Comparison of ENCODE assay signal across 2 fruit fly cellular contexts in genomic region chrX:7944772-7945722, dm6.
TF ChIP-seq lines count a peak whose summit lies in the region.

No protein-coding gene starts in this region.

TF ChIP-seq in whole organism, embryonic, 481 proteins besides CTCF, POLR2A, EP300 and RAD21 (continued from another document and continues in another):
- TF ChIP-seq kni (GFP tag; optimal IDR thresholded peaks at IDR 0.05; lab: Kevin White, UChicago) (peak; percentile 42), CG12219 (GFP tag; optimal IDR thresholded peaks at IDR 0.05; lab: Kevin White, UChicago) (no peak), D19B (GFP tag; optimal IDR thresholded peaks at IDR 0.05; lab: Kevin White, UChicago) (peak; percentile 51), sr (GFP tag; IDR thresholded peaks at IDR 0.05; lab: Robert Waterston, UW) (no peak), cg (GFP tag; optimal IDR thresholded peaks at IDR 0.05; lab: Kevin White, UChicago) (peak; percentile 92), CG17385 (GFP tag; optimal IDR thresholded peaks at IDR 0.05; lab: Kevin White, UChicago) (no peak), CG10979 (tag; optimal IDR thresholded peaks at IDR 0.05; lab: Kevin White, UChicago) (peak; percentile 40), Hey (tag; optimal IDR thresholded peaks at IDR 0.05; lab: Kevin White, UChicago) (no peak), NFAT (GFP tag; IDR thresholded peaks at IDR 0.05; lab: Robert Waterston, UW) (no peak), PHDP (tag; optimal IDR thresholded peaks at IDR 0.05; lab: Kevin White, UChicago) (peak; percentile 37), Gsc (GFP tag; IDR thresholded peaks at IDR 0.05; lab: Robert Waterston, UW) (no peak), CG11695 (GFP tag; IDR thresholded peaks at IDR 0.05; lab: Robert Waterston, UW) (0 out of 3 replicates have a peak, but pooled peaks have one; percentile 24), Ada2b (GFP tag; IDR thresholded peaks at IDR 0.05; lab: Robert Waterston, UW) (no peak), ham (GFP tag; IDR thresholded peaks at IDR 0.05; lab: Robert Waterston, UW) (no peak), CG2199 (GFP tag; IDR thresholded peaks at IDR 0.05; lab: Robert Waterston, UW) (0 out of 3 replicates have a peak, but pooled peaks have one; percentile 13), Ets65A (GFP tag; lab: Kevin White, UChicago) (peak; percentile 90), Fer3 (tag; optimal IDR thresholded peaks at IDR 0.05; lab: Kevin White, UChicago) (peak; percentile 13), row (GFP tag; IDR thresholded peaks at IDR 0.05; lab: Robert Waterston, UW) (peak; percentile 39), CG33557 (GFP tag; optimal IDR thresholded peaks at IDR 0.05; lab: Kevin White, UChicago) (no peak), stwl (tag; optimal IDR thresholded peaks at IDR 0.05; lab: Kevin White, UChicago) (no peak), Dfd (GFP tag; optimal IDR thresholded peaks at IDR 0.05; lab: Kevin White, UChicago) (no peak), CG13123 (GFP tag; optimal IDR thresholded peaks at IDR 0.05; lab: Kevin White, UChicago) (no peak), Kr (GFP tag; optimal IDR thresholded peaks at IDR 0.05; lab: Kevin White, UChicago) (no peak), CG1024 (GFP tag; IDR thresholded peaks at IDR 0.05; lab: Robert Waterston, UW) (0 out of 2 replicates have a peak, but pooled peaks have one; percentile 2), sna (GFP tag; IDR thresholded peaks at IDR 0.05; lab: Robert Waterston, UW; ENCODE audit: partially characterized antibody) (0 out of 2 replicates have a peak, but pooled peaks have one; percentile 19), bab2 (GFP tag; optimal IDR thresholded peaks at IDR 0.05; lab: Kevin White, UChicago) (peak; percentile 22), chn (GFP tag; optimal IDR thresholded peaks at IDR 0.05; lab: Kevin White, UChicago) (peak; percentile 31), bcd (GFP tag; optimal IDR thresholded peaks at IDR 0.05; lab: Kevin White, UChicago) (no peak), Taf1 (GFP tag; IDR thresholded peaks at IDR 0.05; lab: Robert Waterston, UW) (peak; percentile 11; the same call in 1 of the 2 replicates), CrebB (tag; optimal IDR thresholded peaks at IDR 0.05; lab: Kevin White, UChicago) (no peak), tgo (GFP tag; IDR thresholded peaks at IDR 0.05; lab: Robert Waterston, UW) (peak; percentile 33; the same call in 2 of the 3 replicates), C15 (GFP tag; IDR thresholded peaks at IDR 0.05; lab: Robert Waterston, UW) (no peak), bowl (GFP tag; IDR thresholded peaks at IDR 0.05; lab: Robert Waterston, UW) (no peak), CG7987 (GFP tag; optimal IDR thresholded peaks at IDR 0.05; lab: Kevin White, UChicago) (no peak), grau (tag; optimal IDR thresholded peaks at IDR 0.05; lab: Kevin White, UChicago) (peak; percentile 50), CG31224 (GFP tag; IDR thresholded peaks at IDR 0.05; lab: Robert Waterston, UW) (no peak), sug (tag; optimal IDR thresholded peaks at IDR 0.05; lab: Kevin White, UChicago) (peak; percentile 47), Rfx (GFP tag; IDR thresholded peaks at IDR 0.05; lab: Robert Waterston, UW) (peak; percentile 56), nerfin-2 (GFP tag; IDR thresholded peaks at IDR 0.05; lab: Robert Waterston, UW; ENCODE audit: partially characterized antibody) (no peak), jumu (GFP tag; optimal IDR thresholded peaks at IDR 0.05; lab: Kevin White, UChicago) (no peak), wdn (GFP tag; IDR thresholded peaks at IDR 0.05; lab: Robert Waterston, UW) (no peak), Awh (GFP tag; IDR thresholded peaks at IDR 0.05; lab: Robert Waterston, UW) (no peak), CG30431 (GFP tag; optimal IDR thresholded peaks at IDR 0.05; lab: Kevin White, UChicago) (peak; percentile 19), E2f2 (GFP tag; IDR thresholded peaks at IDR 0.05; lab: Robert Waterston, UW) (peak; percentile 7; the same call in 1 of the 2 replicates), CG10654 (GFP tag; optimal IDR thresholded peaks at IDR 0.05; lab: Kevin White, UChicago) (no peak), Atf-2 (GFP tag; optimal IDR thresholded peaks at IDR 0.05; lab: Kevin White, UChicago) (peak; percentile 8), kah (GFP tag; optimal IDR thresholded peaks at IDR 0.05; lab: Kevin White, UChicago) (no peak), CG30403 (GFP tag; optimal IDR thresholded peaks at IDR 0.05; lab: Kevin White, UChicago) (peak; percentile 30), CG18262 (tag; optimal IDR thresholded peaks at IDR 0.05; lab: Kevin White, UChicago) (peak; percentile 46), CG9437 (GFP tag; optimal IDR thresholded peaks at IDR 0.05; lab: Kevin White, UChicago) (no peak), Poxn (GFP tag; IDR thresholded peaks at IDR 0.05; lab: Robert Waterston, UW) (no peak), CG15011 (GFP tag; optimal IDR thresholded peaks at IDR 0.05; lab: Kevin White, UChicago) (no peak), CG18599 (GFP tag; optimal IDR thresholded peaks at IDR 0.05; lab: Kevin White, UChicago) (peak; percentile 49), vvl (GFP tag; IDR thresholded peaks at IDR 0.05; lab: Robert Waterston, UW) (peak; percentile 50), CG6813 (GFP tag; optimal IDR thresholded peaks at IDR 0.05; lab: Kevin White, UChicago) (no peak), CG7786 (GFP tag; optimal IDR thresholded peaks at IDR 0.05; lab: Kevin White, UChicago) (peak; percentile 22), hkb (optimal IDR thresholded peaks at IDR 0.05; lab: Kevin White, UChicago) (no peak), hkb (GFP tag; IDR thresholded peaks at IDR 0.05; lab: Robert Waterston, UW) (no peak; the same call in 1 of the 2 replicates), CG34224 (GFP tag; IDR thresholded peaks at IDR 0.05; lab: Robert Waterston, UW; ENCODE audit: partially characterized antibody) (no peak), Ssrp (tag; optimal IDR thresholded peaks at IDR 0.05; lab: Kevin White, UChicago) (peak; percentile 13), CG4328 (GFP tag; optimal IDR thresholded peaks at IDR 0.05; lab: Kevin White, UChicago) (no peak), CG8765 (GFP tag; IDR thresholded peaks at IDR 0.05; lab: Robert Waterston, UW) (no peak), CG1602 (GFP tag; optimal IDR thresholded peaks at IDR 0.05; lab: Kevin White, UChicago) (no peak), pb (GFP tag; optimal IDR thresholded peaks at IDR 0.05; lab: Kevin White, UChicago) (peak; percentile 8), CG7372 (GFP tag; IDR thresholded peaks at IDR 0.05; lab: Robert Waterston, UW) (no peak), CG4617 (GFP tag; optimal IDR thresholded peaks at IDR 0.05; lab: Kevin White, UChicago; ENCODE audit: borderline replicate concordance) (no peak), CG3838 (GFP tag; optimal IDR thresholded peaks at IDR 0.05; lab: Kevin White, UChicago) (no peak)

TF ChIP-seq in whole organism, prepupa, 60 proteins besides CTCF, POLR2A, EP300 and RAD21 (continued from another document):
- peak; percentile 88 for TF ChIP-seq vri (GFP tag; optimal IDR thresholded peaks at IDR 0.05; lab: Kevin White, UChicago)
- TF ChIP-seq CG6808 (GFP tag; optimal IDR thresholded peaks at IDR 0.05; lab: Kevin White, UChicago) = peak; percentile 54
- TF ChIP-seq CG11902 (GFP tag; optimal IDR thresholded peaks at IDR 0.05; lab: Kevin White, UChicago) = peak; percentile 29
- TF ChIP-seq esn (GFP tag; optimal IDR thresholded peaks at IDR 0.05; lab: Kevin White, UChicago) = peak; percentile 69
- TF ChIP-seq OdsH (GFP tag; optimal IDR thresholded peaks at IDR 0.05; lab: Kevin White, UChicago) = peak; percentile 55
- TF ChIP-seq Sox14 (GFP tag; optimal IDR thresholded peaks at IDR 0.05; lab: Kevin White, UChicago) = peak; percentile 66
- TF ChIP-seq net (GFP tag; optimal IDR thresholded peaks at IDR 0.05; lab: Kevin White, UChicago) = peak; percentile 42
- TF ChIP-seq eg (GFP tag; IDR thresholded peaks at IDR 0.05; lab: Robert Waterston, UW) = peak; percentile 69
